Fruit fly (Drosophila melanogaster) S2 (cell line): ENCODE measurements around the gene ND-B17.

Source experiments
- CG8478 ChIP-seq: fragments of >200 bp; optimal IDR thresholded peaks from 2 replicates; lab custom pipeline; 2018
- CTCF ChIP-seq, 2 experiments: fragments of >200 bp; optimal IDR thresholded peaks; 2 replicates each; lab custom pipeline; 2018

DNA sequence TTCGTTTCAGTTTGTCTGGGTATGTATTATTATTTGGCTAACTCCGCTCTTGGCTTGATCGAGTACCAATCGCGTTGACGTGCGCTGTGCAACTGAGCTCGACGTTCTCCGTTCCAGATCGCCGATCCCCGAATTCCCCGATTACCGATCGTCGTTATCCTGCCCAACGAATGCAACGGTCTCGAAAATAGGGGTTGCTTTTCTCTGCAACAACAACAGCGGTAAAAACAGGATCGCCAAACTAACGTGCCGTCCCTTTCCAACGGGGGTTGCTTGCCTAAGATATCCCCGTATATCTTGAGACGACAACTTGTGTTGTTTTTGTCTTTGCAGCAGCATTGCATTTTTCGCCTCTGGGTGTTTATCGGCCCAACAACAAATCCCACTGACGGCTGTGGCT lies 19.2 kb downstream of the ND-B17 start:
- TF ChIP-seq CG8478 (lab: Kevin White, UChicago) (no peak), CTCF (optimal IDR thresholded peaks at IDR 0.05; lab: Kevin White, UChicago) (no peak)
